Worm (Caenorhabditis elegans) whole organism, L4/young adult: ENCODE results near the gene tim-1.

Experiments
- W03F9.2 ChIP-seq: fragments of 150-350 bp; optimal IDR thresholded peaks from 2 replicates; lab custom pipeline; 2014; ENCODE audit warnings: missing biosample characterization, missing genetic modification characterization
- dao-5 ChIP-seq: sonication (generic microtip); optimal IDR thresholded peaks from 2 replicates; lab custom pipeline; 2016; ENCODE audit warnings: missing genotype, missing genetic modification characterization, moderate library complexity, missing compliant biosample characterization
- him-1 ChIP-seq: sonication (generic microtip); optimal IDR thresholded peaks from 2 replicates; lab custom pipeline; 2016; ENCODE audit warnings: missing genotype, missing genetic modification reagents, missing genetic modification characterization, missing compliant biosample characterization

DNA sequence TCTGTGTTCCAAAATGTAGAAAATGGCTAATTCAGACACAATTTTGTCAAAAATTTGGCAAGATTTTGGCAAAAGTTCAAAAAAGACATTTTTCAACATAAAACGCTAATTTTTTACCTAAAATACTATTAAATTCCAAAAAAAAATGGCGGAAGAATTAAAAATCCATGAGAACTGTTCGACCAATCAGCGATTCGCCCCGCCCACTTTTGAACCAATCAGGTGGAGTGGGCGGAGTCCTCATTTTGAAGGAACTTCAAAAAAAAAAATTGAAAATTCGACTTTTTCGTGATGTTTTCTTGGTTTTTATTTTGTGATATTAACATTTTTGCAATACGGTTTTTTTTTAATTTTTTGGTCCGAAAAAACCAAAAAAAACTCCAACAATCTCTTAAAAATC is 22.0 kb downstream of the tim-1 start:
- no peak for TF ChIP-seq dao-5 (tag; lab: Kevin White, UChicago)
- TF ChIP-seq him-1 (tag; lab: Kevin White, UChicago), result no peak
- no peak for TF ChIP-seq W03F9.2 (tag; lab: Kevin White, UChicago)
